Fruit fly (Drosophila melanogaster) whole organism: ENCODE data around the gene CG34332.

ENCODE experiments used
- CG8478 ChIP-seq: fragments of >200 bp; optimal IDR thresholded peaks from 2 replicates; lab custom pipeline; 2018; ENCODE audit warnings: inconsistent platforms
- Dll ChIP-seq: fragments of >200 bp; optimal IDR thresholded peaks from 2 replicates; lab custom pipeline; 2017
- EcR ChIP-seq, 2 experiments: fragments of >200 bp; optimal IDR thresholded peaks; 2 replicates each; lab custom pipeline; 2017; ENCODE audit warnings: missing biosample characterization in 2 of 2, missing genetic modification characterization in 2 of 2, missing genetic modification reagents in 2 of 2
- usp ChIP-seq: fragments of >200 bp; optimal IDR thresholded peaks from 2 replicates; lab custom pipeline; 2017; ENCODE audit warnings: missing biosample characterization, missing genetic modification characterization, mixed read lengths

DNA sequence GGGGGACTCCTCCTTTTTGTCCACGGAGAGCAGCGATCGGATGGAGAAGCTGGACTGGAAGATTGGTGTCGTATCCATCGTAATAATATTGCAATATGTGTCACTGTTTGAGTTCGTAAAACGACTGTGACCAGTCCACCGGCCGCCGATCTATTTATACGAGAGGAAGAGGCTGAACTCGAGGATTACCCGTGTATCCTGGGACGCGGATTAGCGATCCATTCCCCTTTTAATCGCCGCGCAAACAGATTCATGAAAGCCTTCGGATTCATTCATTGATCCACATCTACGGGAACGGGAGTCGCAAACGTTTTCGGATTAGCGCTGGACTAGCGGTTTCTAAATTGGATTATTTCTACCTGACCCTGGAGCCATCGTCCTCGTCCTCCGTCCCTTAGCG lies 48.5 kb upstream of the CG34332 start, which contains the start of gene fd19B:
- TF ChIP-seq CG8478 (no peak), usp (GFP tag; lab: Kevin White, UChicago) (no peak), Dll (lab: Kevin White, UChicago) (no peak), EcR (GFP tag; optimal IDR thresholded peaks at IDR 0.05; lab: Kevin White, UChicago) (no peak)
